Fruit fly (Drosophila melanogaster) whole organism, prepupa: ENCODE measurements around the gene shep.

Source experiments
- CG10669 ChIP-seq: fragments of 200-800 bp; sonication (Bioruptor generic); optimal IDR thresholded peaks from 3 replicates; lab custom pipeline; 2018; ENCODE audit warnings: missing biosample characterization, mild to moderate bottlenecking, missing genetic modification characterization, moderate library complexity
- CG15336 ChIP-seq: fragments of 200-800 bp; sonication (Bioruptor generic); IDR thresholded peaks from 2 replicates; pipeline ENCODE4 v1.3.6; 2022; ENCODE audit warnings: missing biosample characterization, missing genetic modification characterization
- CG34406 ChIP-seq: fragments of 200-800 bp; sonication (Bioruptor generic); optimal IDR thresholded peaks from 3 replicates; lab custom pipeline; 2016; ENCODE audit warnings: missing biosample characterization, missing genetic modification characterization
- CG3919 ChIP-seq: fragments of 200-800 bp; sonication (Bioruptor generic); optimal IDR thresholded peaks from 3 replicates; lab custom pipeline; 2016; ENCODE audit warnings: missing biosample characterization, missing genetic modification characterization
- CG6163 ChIP-seq: fragments of 200-800 bp; sonication (Bioruptor generic); IDR thresholded peaks from 3 replicates; pipeline ENCODE4 v1.3.6; 2022; ENCODE audit warnings: missing biosample characterization, missing genetic modification characterization
- CG6276 ChIP-seq: fragments of 200-800 bp; sonication (Bioruptor generic); optimal IDR thresholded peaks from 2 replicates; lab custom pipeline; 2017; ENCODE audit warnings: missing biosample characterization, mild to moderate bottlenecking, missing genetic modification characterization
- CG6792 ChIP-seq: fragments of 200-800 bp; sonication (Bioruptor generic); optimal IDR thresholded peaks from 3 replicates; lab custom pipeline; 2016; ENCODE audit warnings: missing biosample characterization, missing genetic modification characterization
- CG6808 ChIP-seq: fragments of 200-800 bp; sonication (Bioruptor generic); optimal IDR thresholded peaks from 3 replicates; lab custom pipeline; 2017; ENCODE audit warnings: missing biosample characterization, missing genetic modification characterization, mild to moderate bottlenecking, moderate library complexity, missing genetic modification reagents
- CG6854 ChIP-seq: fragments of 200-800 bp; sonication (Bioruptor generic); optimal IDR thresholded peaks from 2 replicates; lab custom pipeline; 2017; ENCODE audit warnings: missing biosample characterization, mild to moderate bottlenecking, missing genetic modification characterization
- CG8119 ChIP-seq: fragments of 200-800 bp; sonication (Bioruptor generic); IDR thresholded peaks from 3 replicates; pipeline ENCODE4 v1.3.6; 2022; ENCODE audit warnings: missing biosample characterization, missing genetic modification characterization
- CG8632 ChIP-seq: fragments of 200-800 bp; sonication (Bioruptor generic); optimal IDR thresholded peaks from 3 replicates; lab custom pipeline; 2016; ENCODE audit warnings: missing biosample characterization, missing genetic modification characterization
- Eip78C ChIP-seq: fragments of 200-800 bp; sonication (Bioruptor generic); peaks from one replicate; lab custom pipeline; 2016; ENCODE audit warnings: missing biosample characterization, missing genetic modification characterization
- Eip93F ChIP-seq: fragments of 200-800 bp; sonication (Bioruptor generic); optimal IDR thresholded peaks from 2 replicates; lab custom pipeline; 2016; ENCODE audit warnings: missing biosample characterization, mild to moderate bottlenecking, missing genetic modification characterization
- Gug ChIP-seq: fragments of 200-800 bp; sonication (Bioruptor generic); IDR thresholded peaks from 2 replicates; pipeline ENCODE4 v1.3.6; 2022; ENCODE audit warnings: missing biosample characterization, missing genetic modification characterization
- Hr38 ChIP-seq: sonication (Bioruptor generic); optimal IDR thresholded peaks from 2 replicates; lab custom pipeline; 2016; ENCODE audit warnings: missing biosample characterization, missing genetic modification characterization
- Hr39 ChIP-seq: fragments of 200-800 bp; sonication (Bioruptor generic); optimal IDR thresholded peaks from 2 replicates; lab custom pipeline; 2016; ENCODE audit warnings: missing biosample characterization, missing genetic modification characterization
- Hr4 ChIP-seq: fragments of 200-800 bp; sonication (Bioruptor generic); optimal IDR thresholded peaks from 3 replicates; lab custom pipeline; 2016; ENCODE audit warnings: missing biosample characterization, missing genetic modification characterization
- Met ChIP-seq: fragments of 200-800 bp; sonication (Bioruptor generic); optimal IDR thresholded peaks from 3 replicates; lab custom pipeline; 2016; ENCODE audit warnings: missing biosample characterization, missing genetic modification characterization
- Sox15 ChIP-seq: fragments of 200-800 bp; sonication (Bioruptor generic); optimal IDR thresholded peaks from 3 replicates; lab custom pipeline; 2016; ENCODE audit warnings: missing biosample characterization, missing genetic modification characterization
- acj6 ChIP-seq: fragments of 200-800 bp; sonication (Bioruptor generic); optimal IDR thresholded peaks from 3 replicates; lab custom pipeline; 2016; ENCODE audit warnings: missing biosample characterization, missing genetic modification characterization
- cyc ChIP-seq: fragments of 200-800 bp; sonication (Bioruptor generic); optimal IDR thresholded peaks from 3 replicates; lab custom pipeline; 2016; ENCODE audit warnings: missing biosample characterization, missing genetic modification characterization
- fd59A ChIP-seq: fragments of 200-800 bp; sonication (Bioruptor generic); optimal IDR thresholded peaks from 2 replicates; lab custom pipeline; 2017; ENCODE audit warnings: missing biosample characterization, mild to moderate bottlenecking, missing genetic modification characterization, missing genetic modification reagents
- fd85E ChIP-seq: fragments of 200-800 bp; sonication (Bioruptor generic); optimal IDR thresholded peaks from 3 replicates; lab custom pipeline; 2016; ENCODE audit warnings: missing biosample characterization, missing genetic modification characterization
- ss ChIP-seq, 2 experiments: fragments of 200-800 bp; sonication (Bioruptor generic); optimal IDR thresholded peaks; 2 replicates in 1 of 2; 3 replicates in 1 of 2; lab custom pipeline; 2017 to 2018; ENCODE audit warnings: mild to moderate bottlenecking in 2 of 2, missing biosample characterization in 2 of 2, missing genetic modification characterization in 2 of 2, moderate library complexity in 1 of 2
- svp ChIP-seq: fragments of 200-800 bp; sonication (Bioruptor generic); peaks from one replicate; lab custom pipeline; 2016; ENCODE audit warnings: missing biosample characterization, missing genetic modification characterization
- topi ChIP-seq: fragments of 200-800 bp; sonication (Bioruptor generic); optimal IDR thresholded peaks from 3 replicates; lab custom pipeline; 2016; ENCODE audit warnings: missing biosample characterization, missing genetic modification characterization
- vri ChIP-seq: fragments of 200-800 bp; sonication (Bioruptor generic); optimal IDR thresholded peaks from 3 replicates; lab custom pipeline; 2016; ENCODE audit warnings: missing biosample characterization, mild to moderate bottlenecking, missing genetic modification characterization

Gene shep

DNA sequence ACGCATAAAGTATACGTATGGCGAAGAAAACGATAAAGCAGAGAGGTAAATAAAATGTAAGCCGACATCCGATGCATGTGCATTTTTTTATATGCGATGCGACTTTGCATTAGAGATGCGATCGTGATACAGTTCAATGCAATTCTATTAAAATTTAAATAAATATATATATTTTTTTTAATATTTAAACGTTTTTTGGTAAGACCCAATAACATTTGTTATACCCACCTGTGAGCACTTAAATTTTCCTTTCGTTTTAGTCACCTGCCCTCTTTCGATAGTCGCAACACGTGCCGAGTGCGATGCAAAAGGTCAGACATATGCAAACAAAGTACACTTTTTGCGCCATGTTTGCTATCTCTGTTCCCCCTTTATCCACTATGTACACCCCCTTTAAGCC is 149.5 kb downstream of the shep start (continued):
- TF ChIP-seq CG8119 = peak; percentile 74
- TF ChIP-seq Gug (GFP tag; lab: Robert Waterston, UW) = peak; percentile 26; the same call in 1 of the 2 replicates
- peak; percentile 23 for TF ChIP-seq topi (GFP tag; lab: Kevin White, UChicago)
- peak; percentile 53 for TF ChIP-seq CG6792 (GFP tag; lab: Kevin White, UChicago)
- TF ChIP-seq cyc (GFP tag; lab: Kevin White, UChicago) = no peak
- peak; percentile 51 for TF ChIP-seq CG10669 (GFP tag; lab: Kevin White, UChicago)
- no peak for TF ChIP-seq fd85E (GFP tag; lab: Kevin White, UChicago)
- TF ChIP-seq Eip93F (GFP tag; lab: Kevin White, UChicago) = no peak
- TF ChIP-seq, all 60 proteins: peak for 40

DNA sequence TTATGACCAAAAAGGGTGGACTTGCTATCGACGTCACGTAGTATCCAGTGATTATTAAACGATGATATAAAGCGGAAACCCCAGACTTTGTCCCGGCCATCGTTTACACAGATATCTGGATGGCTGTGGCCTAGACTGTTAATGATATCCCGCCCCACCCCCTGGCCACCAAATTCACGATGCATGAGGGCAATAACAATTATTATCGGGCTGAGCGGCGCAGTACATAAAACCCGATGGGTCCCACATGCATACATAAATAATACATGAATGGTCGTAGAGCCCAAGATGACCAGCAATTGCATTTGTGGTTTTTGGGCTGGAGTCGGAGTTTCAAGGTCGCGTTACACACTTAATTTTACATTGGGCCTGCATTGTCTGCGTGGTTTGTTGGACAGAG is 150.1 kb downstream of the shep start:
- no peak for TF ChIP-seq Hr38 (GFP tag; lab: Kevin White, UChicago)
- 0 out of 3 replicates have a peak, but pooled peaks have one; percentile 14 for TF ChIP-seq CG6163 (GFP tag; lab: Robert Waterston, UW)
- peak; percentile 25 for TF ChIP-seq CG6808
- peak; percentile 44 for TF ChIP-seq Eip78C (GFP tag; lab: Kevin White, UChicago)
- no peak for TF ChIP-seq CG6854 (GFP tag; lab: Kevin White, UChicago)
- TF ChIP-seq Hr4 (GFP tag; lab: Kevin White, UChicago) = no peak
- TF ChIP-seq CG8632 (GFP tag; lab: Kevin White, UChicago) = no peak
- TF ChIP-seq ss (GFP tag; optimal IDR thresholded peaks at IDR 0.05; lab: Kevin White, UChicago) = peak in 1 of 2 experiments; percentile 27
- peak; percentile 25 for TF ChIP-seq svp (GFP tag; lab: Kevin White, UChicago)
- TF ChIP-seq, all 60 proteins: peak for 5

DNA sequence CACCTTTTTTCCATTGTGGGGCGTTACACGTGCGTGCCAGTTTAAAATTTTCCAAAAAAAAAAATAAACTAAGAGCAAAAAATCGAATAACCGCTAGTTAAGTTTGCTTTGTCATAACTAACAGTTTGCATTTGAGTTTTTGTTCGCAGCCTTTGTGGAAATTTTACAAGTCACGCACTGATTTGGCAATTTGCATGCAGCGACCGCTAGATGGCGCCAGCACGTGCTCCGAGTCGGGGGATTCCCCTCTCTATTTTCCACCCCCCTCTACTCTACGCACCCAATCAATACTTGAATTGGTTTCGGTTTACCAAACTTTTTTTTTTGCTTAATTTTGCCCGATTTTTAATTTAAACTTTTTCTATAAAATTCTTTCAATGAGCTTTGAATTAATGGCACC is 152.5 kb downstream of the shep start:
- TF ChIP-seq CG34406 (GFP tag; lab: Kevin White, UChicago) (no peak), Hr4 (GFP tag; lab: Kevin White, UChicago) (no peak), fd59A (no peak), Met (GFP tag; lab: Kevin White, UChicago) (no peak), Hr39 (GFP tag; lab: Kevin White, UChicago) (no peak), acj6 (no peak), CG6276 (GFP tag; lab: Kevin White, UChicago) (no peak), CG3919 (GFP tag; lab: Kevin White, UChicago) (no peak), Sox15 (GFP tag; lab: Kevin White, UChicago) (no peak), CG15336 (no peak), vri (GFP tag; lab: Kevin White, UChicago) (no peak)
